Worm (Caenorhabditis elegans): ENCODE data around the gene str-190.
"Not testable (repeated sequence)": the region's sequence is repeated elsewhere in the genome, so short reads cannot be mapped to it uniquely, and the experiment has no call there.

str-190 gene

ce11 chrV:7522279-7522678 is 44.0 kb upstream of the str-190 start, which contains the start of gene C54F6.15:
Gene C54F6.15 (minus strand): TSS chrV:7522379.
- TF ChIP-seq daf-12 (tag; optimal IDR thresholded peaks at IDR 0.05): no peak
- TF ChIP-seq ceh-28 (tag; optimal IDR thresholded peaks at IDR 0.05): no peak

- TF ChIP-seq nhr-43 (tag; optimal IDR thresholded peaks at IDR 0.05; ENCODE audit: poor library complexity, severe bottlenecking): no peak
- peak; percentile 89 for TF ChIP-seq pqm-1 (tag; optimal IDR thresholded peaks at IDR 0.05)
- no peak for TF ChIP-seq ZK546.5 (tag; optimal IDR thresholded peaks at IDR 0.05)
- TF ChIP-seq elt-2 (tag; optimal IDR thresholded peaks at IDR 0.05): peak; percentile 75
These were observed 43.0 kb upstream of the str-190 start for ce11 chrV:7521304-7521703.

- TF ChIP-seq snpc-4 (tag; optimal IDR thresholded peaks at IDR 0.05) (no peak), skn-1 (tag; optimal IDR thresholded peaks at IDR 0.05) (no peak), mml-1 (tag; optimal IDR thresholded peaks at IDR 0.05) (no peak), nhr-23 (tag; optimal IDR thresholded peaks at IDR 0.05) (no peak), nhr-28 (tag; optimal IDR thresholded peaks at IDR 0.05) (no peak)
These were observed 41.8 kb upstream of the str-190 start, which contains the start of gene srb-19 for ce11 chrV:7520077-7520476. Gene srb-19 (minus strand): TSS chrV:7520177.

- TF ChIP-seq ama-1 (optimal IDR thresholded peaks at IDR 0.05): no peak
- TF ChIP-seq tbx-2 (tag; optimal IDR thresholded peaks at IDR 0.05): no peak
- no peak for TF ChIP-seq ceh-16 (tag; optimal IDR thresholded peaks at IDR 0.05)
These were observed 36.6 kb upstream of the str-190 start, which contains the start of gene srb-18 for ce11 chrV:7514939-7515338. Gene srb-18 (plus strand): TSS chrV:7515239.

- TF ChIP-seq fos-1 (tag; optimal IDR thresholded peaks at IDR 0.05); nhr-43 (tag; optimal IDR thresholded peaks at IDR 0.05; ENCODE audit: poor library complexity, severe bottlenecking); ceh-28 (tag; optimal IDR thresholded peaks at IDR 0.05): not testable (repeated sequence)
These were observed 33.2 kb upstream of the str-190 start, which contains the start of gene nhr-171 for ce11 chrV:7511465-7511864. Gene nhr-171 (plus strand): TSS chrV:7511765.

- TF ChIP-seq nhr-23 (tag; optimal IDR thresholded peaks at IDR 0.05) (peak; percentile 56), eor-1 (tag; optimal IDR thresholded peaks at IDR 0.05) (no peak)
These were observed 30.3 kb upstream of the str-190 start, which contains the start of the genes str-31 and nhr-172 for ce11 chrV:7508566-7509044. Gene str-31 (minus strand): TSS chrV:7508666. Gene nhr-172 (plus strand): TSS chrV:7508994.

ce11 chrV:7506207-7506606 is 27.9 kb upstream of the str-190 start:
- peak; percentile 25 for TF ChIP-seq nhr-43 (tag; optimal IDR thresholded peaks at IDR 0.05; ENCODE audit: poor library complexity, severe bottlenecking)
- TF ChIP-seq elt-2 (tag; optimal IDR thresholded peaks at IDR 0.05): peak; percentile 23
- no peak for TF ChIP-seq nhr-23 (tag; optimal IDR thresholded peaks at IDR 0.05)
- TF ChIP-seq pha-4 (tag; optimal IDR thresholded peaks at IDR 0.05): no peak
- no peak for TF ChIP-seq fkh-10 (GFP tag; optimal IDR thresholded peaks at IDR 0.05)
- no peak for TF ChIP-seq ceh-82 (tag; optimal IDR thresholded peaks at IDR 0.05)

- TF ChIP-seq ceh-16 (tag; optimal IDR thresholded peaks at IDR 0.05): no peak
- no peak for TF ChIP-seq tbx-2 (tag; optimal IDR thresholded peaks at IDR 0.05)
- TF ChIP-seq hmg-11 (tag; optimal IDR thresholded peaks at IDR 0.05): no peak
- no peak for TF ChIP-seq fkh-2 (tag; optimal IDR thresholded peaks at IDR 0.05)
- TF ChIP-seq nhr-25 (tag; optimal IDR thresholded peaks at IDR 0.05): no peak
- no peak for TF ChIP-seq nhr-43 (tag; optimal IDR thresholded peaks at IDR 0.05; ENCODE audit: poor library complexity, severe bottlenecking)
- no peak for TF ChIP-seq fkh-10 (GFP tag; optimal IDR thresholded peaks at IDR 0.05)
- TF ChIP-seq lin-15B (tag; optimal IDR thresholded peaks at IDR 0.05): no peak
- no peak for TF ChIP-seq jun-1 (tag; optimal IDR thresholded peaks at IDR 0.05)
- TF ChIP-seq pqm-1 (tag; optimal IDR thresholded peaks at IDR 0.05): no peak
- no peak for TF ChIP-seq lin-39 (tag; optimal IDR thresholded peaks at IDR 0.05)
- no peak for TF ChIP-seq nhr-77 (tag; optimal IDR thresholded peaks at IDR 0.05)
- TF ChIP-seq elt-2 (tag; optimal IDR thresholded peaks at IDR 0.05): no peak
These were observed 26.0 kb upstream of the str-190 start, which contains the start of gene srh-229 for ce11 chrV:7504271-7504670. Gene srh-229 (minus strand): TSS chrV:7504371.

Data from whole organism, L3 larva.